Fruit fly (Drosophila melanogaster) S2 (cell line): ENCODE results near the gene srw.

Experiments used
- CG8478 ChIP-seq: fragments of >200 bp; optimal IDR thresholded peaks from 2 replicates; lab custom pipeline; 2018
- CTCF ChIP-seq, 2 experiments: fragments of >200 bp; optimal IDR thresholded peaks; 2 replicates each; lab custom pipeline; 2018

Gene srw

DNA sequence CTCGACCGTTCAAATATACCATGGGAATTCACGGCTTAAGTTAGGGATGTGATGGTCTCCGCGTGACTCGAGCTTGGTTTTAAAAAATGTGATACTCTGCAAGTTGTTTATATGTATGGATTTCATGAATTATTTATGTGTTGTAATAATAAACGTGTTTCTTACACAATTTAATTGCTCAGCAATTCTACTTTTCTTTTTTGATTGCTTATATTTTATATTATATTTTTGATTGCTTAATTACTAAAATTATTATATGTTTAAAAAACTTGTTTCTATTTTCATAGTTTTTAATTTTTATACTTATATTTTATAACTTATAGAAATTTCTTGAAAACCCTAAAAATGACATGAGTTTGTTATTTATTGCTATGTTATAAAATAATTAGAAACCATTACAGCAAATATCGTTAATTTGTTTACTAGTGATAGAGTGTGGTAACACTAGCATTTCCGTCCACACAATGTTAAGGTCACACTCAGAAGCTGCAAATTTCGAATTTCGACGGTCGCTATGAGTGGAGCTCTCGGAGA is 28.9 kb downstream of the srw start, which contains the start of the genes ago and CG1265:
TSS of gene ago (minus strand) at position 6 of the 534 bp plus-strand sequence.
TSS of gene CG1265 (plus strand) at position 476 of the 534 bp plus-strand sequence.
- TF ChIP-seq CG8478 (no peak), CTCF (optimal IDR thresholded peaks at IDR 0.05; lab: Kevin White, UChicago) (no peak)

- TF ChIP-seq CTCF (optimal IDR thresholded peaks at IDR 0.05; lab: Kevin White, UChicago) (no peak), CG8478 (no peak)
Observed at dm6 chr3L:4253611-4254300, 29.5 kb downstream of the srw start.

DNA sequence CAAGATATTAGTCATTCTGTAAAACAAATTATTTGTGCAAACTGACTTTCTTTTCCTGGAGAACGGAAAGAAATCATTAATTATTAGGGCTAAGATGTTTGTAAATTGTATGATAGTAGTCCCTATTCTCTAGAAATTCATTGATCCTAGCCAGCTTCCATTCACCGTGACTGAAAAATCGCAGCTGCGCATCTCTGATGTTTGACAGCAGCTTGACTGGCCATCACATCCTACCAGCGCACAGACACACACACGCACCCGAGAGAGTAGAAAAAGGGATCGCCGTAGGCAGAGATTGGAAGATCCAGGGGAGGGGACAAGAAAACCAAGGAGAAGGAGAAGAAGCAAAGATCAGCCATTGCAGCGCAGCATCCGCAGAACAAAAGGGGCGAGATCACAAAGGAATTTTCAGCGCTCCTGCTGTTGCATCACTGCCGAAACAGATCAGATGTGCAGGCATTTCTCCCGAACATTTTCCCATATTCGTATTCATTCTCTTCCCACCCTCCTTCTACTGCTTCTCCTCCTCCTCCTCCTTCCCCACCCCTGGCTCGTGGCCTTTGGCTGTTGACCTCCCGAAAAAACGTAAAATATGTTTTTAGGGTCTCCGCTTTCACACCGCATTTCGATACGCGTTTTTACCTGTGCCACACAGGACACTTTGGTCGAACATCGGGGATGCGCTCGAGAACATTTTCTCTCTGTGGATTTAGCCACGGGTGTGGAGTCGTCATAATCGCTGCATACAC is 30.2 kb downstream of the srw start:
- TF ChIP-seq CG8478 (no peak), CTCF (optimal IDR thresholded peaks at IDR 0.05; lab: Kevin White, UChicago) (no peak)

dm6 chr3L:4252121-4252861 is 31.0 kb downstream of the srw start:
- TF ChIP-seq CTCF (optimal IDR thresholded peaks at IDR 0.05; lab: Kevin White, UChicago) (no peak), CG8478 (no peak)

- TF ChIP-seq CTCF (optimal IDR thresholded peaks at IDR 0.05; lab: Kevin White, UChicago) (no peak), CG8478 (no peak)
Observed at dm6 chr3L:4242428-4242827, 40.9 kb downstream of the srw start, which contains the start of gene pav. TSS of gene pav (plus strand) at chr3L:4242734.

- TF ChIP-seq CG8478 (no peak), CTCF (optimal IDR thresholded peaks at IDR 0.05; lab: Kevin White, UChicago) (peak; percentile 89 to 94)
Observed at dm6 chr3L:4239442-4240322, 43.6 kb downstream of the srw start, which contains the start of gene Sqor. TSS of gene Sqor (plus strand) at chr3L:4240173.

dm6 chr3L:4238195-4238594 is 45.1 kb downstream of the srw start:
- TF ChIP-seq CTCF (optimal IDR thresholded peaks at IDR 0.05; lab: Kevin White, UChicago) (no peak), CG8478 (no peak)

dm6 chr3L:4236097-4236572 is 47.1 kb downstream of the srw start, which contains the start of gene ImpL2:
TSS of gene ImpL2 (minus strand) at chr3L:4236147.
- no peak for TF ChIP-seq CTCF (optimal IDR thresholded peaks at IDR 0.05; lab: Kevin White, UChicago)
- no peak for TF ChIP-seq CG8478

- TF ChIP-seq CTCF (optimal IDR thresholded peaks at IDR 0.05; lab: Kevin White, UChicago) (no peak), CG8478 (peak; percentile 76)
Observed at dm6 chr3L:4233603-4234277, 49.5 kb downstream of the srw start.
